Fruit fly (Drosophila melanogaster): ENCODE measurements around the gene Mettl3.

The Mettl3 gene

dm6 chr3R:24010637-24011214 is 21.2 kb upstream of the Mettl3 start (continued):
- TF ChIP-seq sd (tag; optimal IDR thresholded peaks at IDR 0.05) (peak; percentile 41), cad (GFP tag; optimal IDR thresholded peaks at IDR 0.05) (no peak), Nf-YB (GFP tag; optimal IDR thresholded peaks at IDR 0.05) (peak; percentile 13), CG17568 (GFP tag; optimal IDR thresholded peaks at IDR 0.05) (peak; percentile 18), abd-A (tag; optimal IDR thresholded peaks at IDR 0.05) (no peak), CG34422 (GFP tag; IDR thresholded peaks at IDR 0.05) (0 out of 3 replicates have a peak, but pooled peaks have one; percentile 37), CG17359 (tag; optimal IDR thresholded peaks at IDR 0.05) (peak; percentile 66), psq (GFP tag; optimal IDR thresholded peaks at IDR 0.05) (no peak), sc (optimal IDR thresholded peaks at IDR 0.05) (no peak), sc (GFP tag; optimal IDR thresholded peaks at IDR 0.05) (peak; percentile 23), Optix (GFP tag; IDR thresholded peaks at IDR 0.05) (no peak), Sox100B (GFP tag; optimal IDR thresholded peaks at IDR 0.05) (peak; percentile 18), grn (GFP tag; optimal IDR thresholded peaks at IDR 0.05) (no peak), CG16815 (GFP tag; optimal IDR thresholded peaks at IDR 0.05) (peak; percentile 7), CG17612 (GFP tag; IDR thresholded peaks at IDR 0.05) (peak; percentile 43; the same call in 1 of the 2 replicates), CG14441 (GFP tag; IDR thresholded peaks at IDR 0.05) (peak; percentile 73), Ets97D (GFP tag; optimal IDR thresholded peaks at IDR 0.05) (no peak), ab (GFP tag; optimal IDR thresholded peaks at IDR 0.05) (no peak), zfh1 (GFP tag; IDR thresholded peaks at IDR 0.05) (peak; percentile 60; the same call in 1 of the 3 replicates), ssp (GFP tag; IDR thresholded peaks at IDR 0.05) (peak; percentile 44; the same call in 1 of the 2 replicates), seq (GFP tag; IDR thresholded peaks at IDR 0.05) (peak; percentile 79), CG8924 (tag; optimal IDR thresholded peaks at IDR 0.05) (peak; percentile 65), CG1233 (GFP tag; optimal IDR thresholded peaks at IDR 0.05) (peak; percentile 27), aop (GFP tag; IDR thresholded peaks at IDR 0.05) (no peak), tio (GFP tag; optimal IDR thresholded peaks at IDR 0.05) (no peak), CG11723 (GFP tag; optimal IDR thresholded peaks at IDR 0.05) (peak; percentile 3), CG9817 (tag; optimal IDR thresholded peaks at IDR 0.05) (peak; percentile 53), Ets65A (GFP tag) (peak; percentile 52), wek (GFP tag; optimal IDR thresholded peaks at IDR 0.05) (no peak), tap (tag; optimal IDR thresholded peaks at IDR 0.05) (peak; percentile 62), ato (GFP tag; IDR thresholded peaks at IDR 0.05; ENCODE audit: partially characterized antibody) (no peak), Med (GFP tag) (peak; percentile 88), CG9437 (GFP tag; optimal IDR thresholded peaks at IDR 0.05) (peak; percentile 15), CG4730 (GFP tag; IDR thresholded peaks at IDR 0.05) (peak; percentile 56), shn (GFP tag; optimal IDR thresholded peaks at IDR 0.05) (no peak), knrl (GFP tag; IDR thresholded peaks at IDR 0.05; ENCODE audit: partially characterized antibody) (no peak), CG3281 (GFP tag; optimal IDR thresholded peaks at IDR 0.05) (peak; percentile 53), en (GFP tag; optimal IDR thresholded peaks at IDR 0.05) (no peak), Xbp1 (GFP tag; optimal IDR thresholded peaks at IDR 0.05) (peak; percentile 57), CG2712 (tag; optimal IDR thresholded peaks at IDR 0.05) (peak; percentile 46), sob (GFP tag; IDR thresholded peaks at IDR 0.05) (peak; percentile 53; the same call in 1 of the 2 replicates), CG13775 (GFP tag; optimal IDR thresholded peaks at IDR 0.05) (peak; percentile 40), CG1792 (GFP tag; optimal IDR thresholded peaks at IDR 0.05) (no peak), Dad (GFP tag; optimal IDR thresholded peaks at IDR 0.05) (peak; percentile 35), CG8388 (GFP tag; optimal IDR thresholded peaks at IDR 0.05) (peak; percentile 30), CG34224 (GFP tag; IDR thresholded peaks at IDR 0.05; ENCODE audit: partially characterized antibody) (no peak), CG6654 (GFP tag; optimal IDR thresholded peaks at IDR 0.05) (no peak), caup (GFP tag; optimal IDR thresholded peaks at IDR 0.05; ENCODE audit: severe bottlenecking) (peak; percentile 55), Hand (GFP tag; optimal IDR thresholded peaks at IDR 0.05) (peak; percentile 44), Nf-YA (GFP tag; IDR thresholded peaks at IDR 0.05) (no peak)

Data from whole organism, embryonic.